Worm (Caenorhabditis elegans) whole organism, L1 larva: ENCODE results near the gene nstp-2.
A peak's percentile ranks its signal among the peaks of the same experiment; 100 is the strongest.
"Not testable (repeated sequence)": the region's sequence is repeated elsewhere in the genome, so short reads cannot be mapped to it uniquely, and the experiment has no call there.

ENCODE experiments used
- C16A3.4 ChIP-seq: fragments of 150-350 bp; optimal IDR thresholded peaks from 2 replicates; lab custom pipeline; 2014; ENCODE audit warnings: missing biosample characterization, missing genetic modification characterization
- Y116A8C.19 ChIP-seq: sonication (generic microtip); optimal IDR thresholded peaks from 2 replicates; lab custom pipeline; 2016; ENCODE audit warnings: missing compliant biosample characterization, missing genetic modification characterization, borderline replicate concordance
- alr-1 ChIP-seq: fragments of 200-800 bp; sonication (Bioruptor generic); optimal IDR thresholded peaks from 2 replicates; lab custom pipeline; 2018; ENCODE audit warnings: borderline replicate concordance, mild to moderate bottlenecking, missing genetic modification characterization, missing compliant biosample characterization
- blmp-1 ChIP-seq: fragments of 150-350 bp; optimal IDR thresholded peaks from 2 replicates; lab custom pipeline; 2014; ENCODE audit warnings: missing biosample characterization, missing genetic modification characterization
- ceh-82 ChIP-seq, 3 experiments: fragments of 150-350 bp in 1 of 3; sonication (generic microtip) in 2 of 3; optimal IDR thresholded peaks; 2 replicates each; lab custom pipeline; 2014 to 2017; ENCODE audit warnings: missing biosample characterization in 3 of 3, missing genetic modification characterization in 3 of 3
- ces-1 ChIP-seq: fragments of 150-350 bp; optimal IDR thresholded peaks from 2 replicates; lab custom pipeline; 2014; ENCODE audit warnings: missing biosample characterization, missing genetic modification reagents, missing genetic modification characterization
- dpl-1 ChIP-seq, 3 experiments: fragments of 150-350 bp in 2 of 3; sonication (generic microtip) in 1 of 3; optimal IDR thresholded peaks; 2 replicates each; lab custom pipeline; 2014 to 2017; ENCODE audit warnings: missing biosample characterization in 3 of 3, missing genetic modification characterization in 3 of 3, missing genetic modification reagents in 3 of 3
- dsc-1 ChIP-seq: sonication (generic microtip); optimal IDR thresholded peaks from 2 replicates; lab custom pipeline; 2016; ENCODE audit warnings: mild to moderate bottlenecking, missing genetic modification characterization, missing compliant biosample characterization
- efl-1 ChIP-seq, 4 experiments: fragments of 150-350 bp; optimal IDR thresholded peaks in 3 of 4; peaks in 1 of 4; 1 replicate in 1 of 4; 2 replicates in 3 of 4; lab custom pipeline; 2014; ENCODE audit warnings: missing biosample characterization in 2 of 4, missing genetic modification characterization in 2 of 4, missing genetic modification reagents in 2 of 4
- elt-2 ChIP-seq: sonication (generic microtip); optimal IDR thresholded peaks from 2 replicates; lab custom pipeline; 2016; ENCODE audit warnings: missing genetic modification characterization, mild to moderate bottlenecking, inconsistent platforms, missing compliant biosample characterization, missing genetic modification reagents
- hpl-2 ChIP-seq: fragments of 150-350 bp; optimal IDR thresholded peaks from 2 replicates; lab custom pipeline; 2014; ENCODE audit warnings: missing biosample characterization, missing genetic modification reagents, missing genetic modification characterization
- lin-14 ChIP-seq: fragments of 200-800 bp; sonication (Bioruptor generic); optimal IDR thresholded peaks from 2 replicates; lab custom pipeline; 2018; ENCODE audit warnings: mild to moderate bottlenecking, missing genetic modification characterization, moderate library complexity, missing compliant biosample characterization
- lin-15B ChIP-seq: fragments of 150-350 bp; sonication (generic microtip); optimal IDR thresholded peaks from 3 replicates; lab custom pipeline; 2014; ENCODE audit warnings: missing biosample characterization, missing genetic modification characterization
- lin-35 ChIP-seq, 2 experiments: fragments of 150-350 bp; optimal IDR thresholded peaks; 2 replicates each; lab custom pipeline; 2014; ENCODE audit warnings: missing biosample characterization in 2 of 2, missing genetic modification characterization in 2 of 2, missing genetic modification reagents in 2 of 2
- lin-39 ChIP-seq: fragments of 150-350 bp; optimal IDR thresholded peaks from 2 replicates; lab custom pipeline; 2014; ENCODE audit warnings: missing biosample characterization, missing genetic modification reagents, missing genetic modification characterization
- mef-2 ChIP-seq: fragments of 150-350 bp; optimal IDR thresholded peaks from 2 replicates; lab custom pipeline; 2014; ENCODE audit warnings: missing biosample characterization, missing genetic modification characterization
- nhr-19 ChIP-seq: fragments of 200-800 bp; sonication (Bioruptor generic); conservative IDR thresholded peaks from 2 replicates; pipeline ENCODE4 v1.3.6; 2022; ENCODE audit warnings: missing genetic modification characterization, missing compliant biosample characterization
- nhr-237 ChIP-seq: fragments of 150-350 bp; optimal IDR thresholded peaks from 2 replicates; lab custom pipeline; 2014; ENCODE audit warnings: missing biosample characterization, missing genetic modification characterization
- nhr-47 ChIP-seq: sonication (generic microtip); optimal IDR thresholded peaks from 2 replicates; lab custom pipeline; 2016; ENCODE audit warnings: mild to moderate bottlenecking, missing genetic modification characterization, moderate library complexity, missing compliant biosample characterization
- nhr-85 ChIP-seq: sonication (generic microtip); peaks from one replicate; lab custom pipeline; 2016; ENCODE audit warnings: missing genetic modification characterization, inconsistent platforms, missing compliant biosample characterization
- pax-3 ChIP-seq: fragments of 200-800 bp; sonication (Bioruptor generic); optimal IDR thresholded peaks from 2 replicates; lab custom pipeline; 2018; ENCODE audit warnings: mild to moderate bottlenecking, missing genetic modification characterization, moderate library complexity, missing compliant biosample characterization
- pqm-1 ChIP-seq: sonication (generic microtip); optimal IDR thresholded peaks from 3 replicates; lab custom pipeline; 2017; ENCODE audit warnings: missing biosample characterization, missing genetic modification characterization
- rnt-1 ChIP-seq: sonication (generic microtip); optimal IDR thresholded peaks from 2 replicates; lab custom pipeline; 2016; ENCODE audit warnings: mild to moderate bottlenecking, missing genetic modification characterization, moderate library complexity, missing compliant biosample characterization
- snu-23 ChIP-seq: sonication (generic microtip); optimal IDR thresholded peaks from 2 replicates; lab custom pipeline; 2016; ENCODE audit warnings: missing genetic modification characterization, missing compliant biosample characterization
- sptf-1 ChIP-seq: fragments of 150-350 bp; optimal IDR thresholded peaks from 2 replicates; lab custom pipeline; 2014; ENCODE audit warnings: missing biosample characterization, missing genetic modification characterization
- swsn-7 ChIP-seq: sonication (generic microtip); optimal IDR thresholded peaks from 2 replicates; lab custom pipeline; 2016; ENCODE audit warnings: missing genetic modification characterization, missing compliant biosample characterization
- tlp-1 ChIP-seq: fragments of 150-350 bp; optimal IDR thresholded peaks from 2 replicates; lab custom pipeline; 2014; ENCODE audit warnings: missing biosample characterization, missing genetic modification characterization
- unc-98 ChIP-seq: fragments of 200-800 bp; sonication (Bioruptor generic); IDR thresholded peaks from 2 replicates; pipeline ENCODE4 v1.3.6; 2022; ENCODE audit warnings: missing genetic modification characterization, missing compliant biosample characterization
- xbp-1 ChIP-seq: sonication (generic microtip); optimal IDR thresholded peaks from 2 replicates; lab custom pipeline; 2016; ENCODE audit warnings: missing genetic modification characterization, missing compliant biosample characterization
- zag-1 ChIP-seq: fragments of 150-350 bp; optimal IDR thresholded peaks from 2 replicates; lab custom pipeline; 2014; ENCODE audit warnings: missing biosample characterization, missing genetic modification characterization
- zip-4 ChIP-seq: fragments of 200-800 bp; sonication (Bioruptor generic); optimal IDR thresholded peaks from 2 replicates; lab custom pipeline; 2018; ENCODE audit warnings: mild to moderate bottlenecking, missing genetic modification characterization, moderate library complexity, missing compliant biosample characterization
- ztf-11 ChIP-seq, 2 experiments: sonication (generic microtip); optimal IDR thresholded peaks; 2 replicates each; lab custom pipeline; 2016 to 2017; ENCODE audit warnings: missing genetic modification characterization in 2 of 2, missing biosample characterization in 1 of 2, missing compliant biosample characterization in 1 of 2
- ztf-4 ChIP-seq: fragments of 150-350 bp; optimal IDR thresholded peaks from 2 replicates; lab custom pipeline; 2014; ENCODE audit warnings: missing biosample characterization, missing genetic modification characterization

The nstp-2 gene

DNA sequence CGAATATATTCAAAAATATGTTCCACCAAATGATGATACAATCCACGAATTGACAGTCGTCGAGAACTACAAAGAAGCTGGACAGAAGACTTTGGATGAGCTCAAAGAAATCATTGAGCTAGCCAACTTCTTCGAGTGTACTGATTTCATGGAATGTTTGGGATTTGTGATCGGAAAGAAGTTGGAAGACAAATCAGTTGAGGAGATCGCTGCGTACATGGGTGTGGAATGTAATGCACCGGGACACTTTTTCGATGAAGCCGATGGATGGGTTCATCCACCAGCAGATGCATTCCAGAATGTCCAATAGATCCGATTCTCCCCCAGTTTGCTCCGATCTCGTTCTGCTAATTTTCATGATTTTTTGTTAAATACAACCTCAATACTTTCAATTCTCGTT is 2.4 kb downstream of the nstp-2 start:
- TF ChIP-seq efl-1 (optimal IDR thresholded peaks at IDR 0.05; lab: Kevin White, UChicago): no peak
- TF ChIP-seq efl-1 (GFP tag; optimal IDR thresholded peaks at IDR 0.05 in 1 of 2; lab: Kevin White, UChicago): peak in 1 of 2 experiments; percentile 43
- TF ChIP-seq ces-1: no peak

DNA sequence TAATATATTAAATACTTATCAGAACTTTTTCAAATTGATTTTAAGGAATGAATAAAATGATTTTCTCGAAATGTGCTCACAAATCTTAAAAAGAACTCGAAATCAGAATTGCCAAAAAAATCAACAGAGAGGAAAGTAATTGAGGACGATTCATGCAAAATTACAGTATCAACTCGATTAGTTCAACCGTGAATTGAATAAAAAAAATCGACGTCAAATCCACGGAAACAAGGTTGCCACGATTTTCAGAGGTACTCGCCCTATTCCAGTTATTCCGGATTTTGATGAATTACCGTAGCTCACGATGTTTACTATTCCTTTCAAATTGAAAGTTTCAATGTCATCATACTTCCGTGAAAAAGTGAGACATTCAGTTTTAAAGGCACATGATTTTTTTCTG is 3.6 kb downstream of the nstp-2 start, which contains the start of gene F15B10.3:
TSS of gene F15B10.3 (plus strand) at position 301 of the 400 bp plus-strand sequence.
- TF ChIP-seq Y116A8C.19 (no peak), mef-2 (tag; lab: Kevin White, UChicago) (no peak), sptf-1 (tag; lab: Kevin White, UChicago) (no peak), alr-1 (tag; lab: Kevin White, UChicago) (no peak), nhr-19 (GFP tag; lab: Robert Waterston, UW) (no peak), pqm-1 (tag; lab: Kevin White, UChicago) (no peak), lin-39 (no peak)

DNA sequence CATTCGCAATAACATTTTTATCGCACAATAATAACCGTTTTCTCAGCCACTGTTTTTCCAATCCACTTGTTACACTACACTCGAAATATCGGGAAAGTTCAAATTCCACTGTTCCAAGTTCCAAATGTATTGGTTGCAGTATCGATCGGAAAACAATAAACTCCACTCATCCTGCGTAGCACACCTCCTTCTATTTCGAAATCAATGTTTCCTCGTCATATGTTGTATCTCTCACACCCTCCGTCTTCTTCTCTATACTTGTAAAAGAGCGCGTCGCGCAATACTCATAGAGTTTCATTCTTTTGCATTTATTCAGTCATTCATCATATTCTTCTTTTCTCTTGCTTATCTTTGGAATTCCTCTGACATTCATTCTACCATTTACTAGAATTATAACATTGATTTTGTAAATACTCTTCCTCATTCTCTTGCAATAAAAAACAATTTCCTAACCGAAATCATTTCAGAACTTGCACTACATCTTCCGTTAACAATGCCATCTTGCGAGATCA is 4.7 kb downstream of the nstp-2 start, which contains the start of gene sup-36:
TSS of gene sup-36 (plus strand) at position 462 of the 512 bp plus-strand sequence.
- TF ChIP-seq dpl-1 (GFP tag; optimal IDR thresholded peaks at IDR 0.05; lab: Kevin White, UChicago): peak in 1 of 3 experiments; percentile 1
- peak; percentile 21 to 25 for TF ChIP-seq efl-1 (optimal IDR thresholded peaks at IDR 0.05; lab: Kevin White, UChicago)
- peak; percentile 22 to 31 for TF ChIP-seq efl-1 (GFP tag; optimal IDR thresholded peaks at IDR 0.05 in 1 of 2; lab: Kevin White, UChicago)
- peak in 1 of 2 experiments; percentile 45 for TF ChIP-seq lin-35 (GFP tag; optimal IDR thresholded peaks at IDR 0.05; lab: Kevin White, UChicago)
- TF ChIP-seq mef-2 (tag; lab: Kevin White, UChicago): no peak
- TF ChIP-seq rnt-1: peak; percentile 29
- no peak for TF ChIP-seq zag-1 (tag; lab: Kevin White, UChicago)
- peak; percentile 28 for TF ChIP-seq snu-23 (GFP tag; lab: Kevin White, UChicago)
- peak in 1 of 3 experiments; percentile 18 for TF ChIP-seq ceh-82 (tag; optimal IDR thresholded peaks at IDR 0.05; lab: Kevin White, UChicago)

DNA sequence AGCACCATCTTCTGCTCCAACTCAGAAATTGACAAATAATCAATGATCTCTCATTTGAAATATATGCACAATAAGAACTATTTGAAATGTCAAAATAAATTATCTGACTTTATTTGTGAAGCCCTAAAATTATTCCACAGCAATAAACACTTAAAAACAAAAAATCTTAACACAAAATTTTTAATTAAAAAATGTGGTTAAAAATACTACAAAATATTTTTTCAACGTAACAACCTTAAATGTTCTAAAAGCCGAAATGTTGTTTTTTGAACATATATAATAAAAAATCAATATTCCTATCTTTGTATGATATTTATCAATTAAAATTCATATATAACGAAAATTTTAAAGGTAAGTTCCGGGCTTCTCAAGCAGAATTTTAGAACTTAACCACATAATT is 6.5 kb downstream of the nstp-2 start, which contains the start of gene F38A5.8:
TSS of gene F38A5.8 (plus strand) at position 301 of the 400 bp plus-strand sequence.
- no peak for TF ChIP-seq ztf-11 (tag; optimal IDR thresholded peaks at IDR 0.05; lab: Kevin White, UChicago)
- no peak for TF ChIP-seq dpl-1 (GFP tag; optimal IDR thresholded peaks at IDR 0.05; lab: Kevin White, UChicago)
- TF ChIP-seq elt-2 (tag; lab: Kevin White, UChicago): no peak
- TF ChIP-seq swsn-7 (tag; lab: Kevin White, UChicago): no peak
- no peak for TF ChIP-seq nhr-85
- no peak for TF ChIP-seq lin-15B
- TF ChIP-seq ztf-4 (tag; lab: Kevin White, UChicago): no peak
- TF ChIP-seq alr-1 (tag; lab: Kevin White, UChicago): no peak
- no peak for TF ChIP-seq blmp-1
- TF ChIP-seq tlp-1: no peak
- no peak for TF ChIP-seq mef-2 (tag; lab: Kevin White, UChicago)
- TF ChIP-seq C16A3.4: no peak
- no peak for TF ChIP-seq pax-3
- TF ChIP-seq dsc-1 (tag; lab: Kevin White, UChicago): no peak
- TF ChIP-seq xbp-1: no peak
- TF ChIP-seq nhr-237 (tag; lab: Kevin White, UChicago): no peak
- TF ChIP-seq sptf-1 (tag; lab: Kevin White, UChicago): no peak
- TF ChIP-seq nhr-47 (tag; lab: Kevin White, UChicago): no peak
- TF ChIP-seq zip-4: no peak
- TF ChIP-seq hpl-2 (GFP tag; lab: Kevin White, UChicago): no peak

DNA sequence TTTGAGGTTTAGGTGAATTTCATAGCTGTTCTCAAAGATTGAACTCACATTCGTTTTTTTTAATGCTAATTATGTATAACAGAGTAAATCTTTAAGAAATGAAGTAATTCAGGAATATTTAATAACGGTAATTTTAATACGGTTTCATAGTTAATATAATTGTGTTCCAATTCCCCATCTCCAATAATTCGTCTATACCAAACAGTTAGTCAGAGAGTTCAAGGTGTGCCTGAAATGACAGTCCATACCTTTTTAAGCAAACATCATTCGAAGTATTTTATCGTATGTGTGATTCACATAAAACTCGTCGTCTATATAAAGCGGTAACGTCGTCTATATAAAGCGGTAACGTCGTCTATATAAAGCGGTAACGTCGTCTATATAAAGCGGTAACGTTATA is 7.2 kb downstream of the nstp-2 start, which contains the start of gene nspb-5:
TSS of gene nspb-5 (plus strand) at position 301 of the 400 bp plus-strand sequence.
- not testable (repeated sequence) for TF ChIP-seq xbp-1; lin-14 (GFP tag; lab: Kevin White, UChicago); unc-98 (GFP tag; lab: Robert Waterston, UW)
